Worm (Caenorhabditis elegans) whole organism, midembryonic: ENCODE data around the gene F08D12.3.

ENCODE experiments used
- T22C8.4 ChIP-seq: fragments of 200-800 bp; sonication (Bioruptor generic); IDR thresholded peaks from 2 replicates; pipeline ENCODE4 v1.3.6; 2022; ENCODE audit warnings: missing genetic modification characterization, missing compliant biosample characterization
- flt-1 ChIP-seq: fragments of 200-800 bp; sonication (Bioruptor generic); IDR thresholded peaks from 2 replicates; pipeline ENCODE4 v1.3.6; 2022; ENCODE audit warnings: missing genetic modification characterization, missing compliant biosample characterization
- klf-2 ChIP-seq: fragments of 200-800 bp; sonication (Bioruptor generic); conservative IDR thresholded peaks from 2 replicates; pipeline ENCODE4 v1.3.6; 2022; ENCODE audit warnings: missing genetic modification reagents, missing genetic modification characterization, missing compliant biosample characterization
- ref-1 ChIP-seq: fragments of 200-800 bp; sonication (Bioruptor generic); conservative IDR thresholded peaks from 2 replicates; pipeline ENCODE4 v1.3.6; 2022; ENCODE audit warnings: missing genetic modification reagents, missing genetic modification characterization, missing compliant biosample characterization
- tab-1 ChIP-seq: fragments of 200-800 bp; sonication (Bioruptor generic); IDR thresholded peaks from 2 replicates; pipeline ENCODE4 v1.3.6; 2022; ENCODE audit warnings: missing genetic modification characterization, missing compliant biosample characterization
- ztf-23 ChIP-seq: fragments of 200-800 bp; sonication (Bioruptor generic); IDR thresholded peaks from 2 replicates; pipeline ENCODE4 v1.3.6; 2022; ENCODE audit warnings: missing genetic modification reagents, missing genetic modification characterization, missing compliant biosample characterization

- TF ChIP-seq ref-1 (GFP tag; lab: Robert Waterston, UW), result no peak
- TF ChIP-seq ztf-23 (GFP tag; lab: Robert Waterston, UW), result no peak
- no peak for TF ChIP-seq tab-1 (GFP tag; lab: Robert Waterston, UW)
- no peak for TF ChIP-seq flt-1 (GFP tag; lab: Robert Waterston, UW)
- no peak for TF ChIP-seq klf-2
- TF ChIP-seq T22C8.4 (GFP tag; lab: Robert Waterston, UW), result no peak
Observed at ce11 chrII:2734266-2734665, 45.1 kb upstream of the F08D12.3 start.
